Worm (Caenorhabditis elegans) whole organism, midembryonic: ENCODE results near the gene F53F8.4.

Experiments used
- T22C8.4 ChIP-seq: fragments of 200-800 bp; sonication (Bioruptor generic); IDR thresholded peaks from 2 replicates; pipeline ENCODE4 v1.3.6; 2022; ENCODE audit warnings: missing genetic modification characterization, missing compliant biosample characterization
- flt-1 ChIP-seq: fragments of 200-800 bp; sonication (Bioruptor generic); IDR thresholded peaks from 2 replicates; pipeline ENCODE4 v1.3.6; 2022; ENCODE audit warnings: missing genetic modification characterization, missing compliant biosample characterization
- ref-1 ChIP-seq: fragments of 200-800 bp; sonication (Bioruptor generic); conservative IDR thresholded peaks from 2 replicates; pipeline ENCODE4 v1.3.6; 2022; ENCODE audit warnings: missing genetic modification reagents, missing genetic modification characterization, missing compliant biosample characterization
- tab-1 ChIP-seq: fragments of 200-800 bp; sonication (Bioruptor generic); IDR thresholded peaks from 2 replicates; pipeline ENCODE4 v1.3.6; 2022; ENCODE audit warnings: missing genetic modification characterization, missing compliant biosample characterization

DNA sequence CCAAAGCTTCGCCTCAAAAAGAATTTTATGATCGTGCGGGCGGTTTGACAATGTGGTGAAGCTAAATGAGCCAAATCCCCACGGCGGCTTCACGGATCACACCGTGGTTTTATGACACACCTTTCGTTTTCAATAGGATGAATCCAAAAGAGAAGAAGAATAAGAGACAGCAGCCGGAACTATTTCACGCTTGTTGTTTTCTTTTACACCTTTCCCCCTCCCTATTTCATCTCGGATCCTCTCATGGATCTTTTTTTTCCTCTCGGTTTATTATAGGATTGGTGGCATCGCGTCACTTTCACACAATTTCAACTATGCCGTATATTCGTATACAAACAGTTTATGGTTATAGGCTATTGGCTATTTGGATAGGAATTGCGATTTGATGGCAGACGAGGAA lies 27.7 kb downstream of the F53F8.4 start:
- TF ChIP-seq flt-1 (GFP tag; lab: Robert Waterston, UW): no peak
- TF ChIP-seq T22C8.4 (GFP tag; lab: Robert Waterston, UW): no peak
- TF ChIP-seq tab-1 (GFP tag; lab: Robert Waterston, UW): no peak
- TF ChIP-seq ref-1 (GFP tag; lab: Robert Waterston, UW): no peak
